Worm (Caenorhabditis elegans): Measurements from ENCODE around the gene cgef-1.

ce11 chrX:2727681-2728080 is 44.2 kb upstream of the cgef-1 start:
- TF ChIP-seq scrt-1 (GFP tag; IDR thresholded peaks at IDR 0.05): no peak
- no peak for TF ChIP-seq flt-1 (GFP tag; IDR thresholded peaks at IDR 0.05)
- no peak for TF ChIP-seq ceh-36 (tag; optimal IDR thresholded peaks at IDR 0.05)
- no peak for TF ChIP-seq aly-1 (tag; optimal IDR thresholded peaks at IDR 0.05)
- no peak for TF ChIP-seq ama-1 (optimal IDR thresholded peaks at IDR 0.05)
- TF ChIP-seq ceh-13 (GFP tag; optimal IDR thresholded peaks at IDR 0.05): no peak
- no peak for TF ChIP-seq hnd-1 (tag; optimal IDR thresholded peaks at IDR 0.05)
- no peak for TF ChIP-seq ets-7 (tag; optimal IDR thresholded peaks at IDR 0.05)
- TF ChIP-seq B0310.2 (tag; optimal IDR thresholded peaks at IDR 0.05): no peak
- no peak for TF ChIP-seq F13C5.2 (tag; optimal IDR thresholded peaks at IDR 0.05)
- no peak for TF ChIP-seq tbx-11 (GFP tag; IDR thresholded peaks at IDR 0.05)
- no peak for TF ChIP-seq hmbx-1 (tag; optimal IDR thresholded peaks at IDR 0.05)
